Worm (Caenorhabditis elegans) whole organism, L2 larva: ENCODE data around the gene dnj-7.
A peak's percentile ranks its signal among the peaks of the same experiment; 100 is the strongest.

ENCODE experiments used
- C34F6.9 ChIP-seq: fragments of 150-350 bp; optimal IDR thresholded peaks from 2 replicates; lab custom pipeline; 2014; ENCODE audit warnings: missing biosample characterization, missing genetic modification characterization
- F13H6.1 ChIP-seq: sonication (generic microtip); optimal IDR thresholded peaks from 2 replicates; lab custom pipeline; 2016; ENCODE audit warnings: missing genetic modification characterization, missing compliant biosample characterization
- R02D3.7 ChIP-seq: fragments of 150-350 bp; optimal IDR thresholded peaks from 2 replicates; lab custom pipeline; 2014; ENCODE audit warnings: missing biosample characterization, missing genetic modification characterization
- ZK546.5 ChIP-seq: sonication (generic microtip); optimal IDR thresholded peaks from 2 replicates; lab custom pipeline; 2017; ENCODE audit warnings: missing biosample characterization, missing genetic modification characterization
- aly-2 ChIP-seq: fragments of 150-350 bp; optimal IDR thresholded peaks from 2 replicates; lab custom pipeline; 2014; ENCODE audit warnings: missing biosample characterization, missing genetic modification characterization
- ama-1 ChIP-seq: fragments of 150-350 bp; optimal IDR thresholded peaks from 2 replicates; lab custom pipeline; 2018; ENCODE audit warnings: inconsistent platforms
- ceh-16 ChIP-seq: fragments of 150-350 bp; optimal IDR thresholded peaks from 2 replicates; lab custom pipeline; 2014; ENCODE audit warnings: missing biosample characterization, missing genetic modification characterization
- ceh-82 ChIP-seq: fragments of 150-350 bp; optimal IDR thresholded peaks from 2 replicates; lab custom pipeline; 2014; ENCODE audit warnings: missing biosample characterization, missing genetic modification characterization
- elt-1 ChIP-seq: fragments of 150-350 bp; optimal IDR thresholded peaks from 2 replicates; lab custom pipeline; 2014; ENCODE audit warnings: missing biosample characterization, missing genetic modification characterization
- elt-3 ChIP-seq: sonication (generic microtip); optimal IDR thresholded peaks from 2 replicates; lab custom pipeline; 2017; ENCODE audit warnings: missing biosample characterization, missing genetic modification characterization
- fos-1 ChIP-seq: fragments of 150-350 bp; optimal IDR thresholded peaks from 2 replicates; lab custom pipeline; 2014; ENCODE audit warnings: missing biosample characterization, missing genetic modification characterization
- gmeb-1 ChIP-seq: fragments of 150-350 bp; optimal IDR thresholded peaks from 2 replicates; lab custom pipeline; 2014; ENCODE audit warnings: missing biosample characterization, missing genetic modification characterization
- lin-11 ChIP-seq: fragments of 150-350 bp; sonication (generic microtip); optimal IDR thresholded peaks from 2 replicates; lab custom pipeline; 2014; ENCODE audit warnings: missing biosample characterization, missing genetic modification characterization, inconsistent platforms, mixed read lengths
- lin-13 ChIP-seq: fragments of 150-350 bp; optimal IDR thresholded peaks from 2 replicates; lab custom pipeline; 2014; ENCODE audit warnings: missing biosample characterization, missing genetic modification reagents, missing genetic modification characterization
- lin-39 ChIP-seq: fragments of 150-350 bp; optimal IDR thresholded peaks from 2 replicates; lab custom pipeline; 2014; ENCODE audit warnings: missing biosample characterization, missing genetic modification reagents, missing genetic modification characterization
- lsy-2 ChIP-seq, 2 experiments: fragments of 150-350 bp in 1 of 2; sonication (generic microtip) in 1 of 2; optimal IDR thresholded peaks; 2 replicates each; lab custom pipeline; 2014 to 2017; ENCODE audit warnings: missing biosample characterization in 2 of 2, missing genetic modification characterization in 2 of 2
- mbf-1 ChIP-seq: sonication (generic microtip); optimal IDR thresholded peaks from 2 replicates; lab custom pipeline; 2017; ENCODE audit warnings: missing biosample characterization, missing genetic modification characterization
- nhr-10 ChIP-seq: sonication (generic microtip); optimal IDR thresholded peaks from 2 replicates; lab custom pipeline; 2017; ENCODE audit warnings: missing biosample characterization, missing genetic modification characterization
- nhr-12 ChIP-seq: fragments of 150-350 bp; optimal IDR thresholded peaks from 2 replicates; lab custom pipeline; 2014; ENCODE audit warnings: missing biosample characterization, missing genetic modification characterization
- nhr-129 ChIP-seq: fragments of 150-350 bp; optimal IDR thresholded peaks from 2 replicates; lab custom pipeline; 2014; ENCODE audit warnings: missing biosample characterization, missing genetic modification characterization
- nhr-23 ChIP-seq: fragments of 150-350 bp; optimal IDR thresholded peaks from 2 replicates; lab custom pipeline; 2014; ENCODE audit warnings: missing biosample characterization, missing genetic modification reagents, missing genetic modification characterization
- nhr-25 ChIP-seq: fragments of 150-350 bp; sonication (generic microtip); optimal IDR thresholded peaks from 3 replicates; lab custom pipeline; 2014; ENCODE audit warnings: missing biosample characterization, missing genetic modification characterization
- nhr-77 ChIP-seq: fragments of 150-350 bp; optimal IDR thresholded peaks from 2 replicates; lab custom pipeline; 2014; ENCODE audit warnings: missing biosample characterization, missing genetic modification characterization
- sma-3 ChIP-seq: sonication (generic microtip); optimal IDR thresholded peaks from 2 replicates; lab custom pipeline; 2016; ENCODE audit warnings: missing genetic modification reagents, missing genetic modification characterization, missing compliant biosample characterization
- sma-9 ChIP-seq, 2 experiments: fragments of 150-350 bp in 1 of 2; sonication (generic microtip) in 1 of 2; optimal IDR thresholded peaks; 2 replicates each; lab custom pipeline; 2014 to 2016; ENCODE audit warnings: missing genetic modification characterization in 2 of 2, mild to moderate bottlenecking in 1 of 2, missing biosample characterization in 1 of 2, missing compliant biosample characterization in 1 of 2, missing genetic modification reagents in 1 of 2, moderate library complexity in 1 of 2
- snpc-4 ChIP-seq: fragments of 150-350 bp; optimal IDR thresholded peaks from 2 replicates; lab custom pipeline; 2014; ENCODE audit warnings: missing biosample characterization, missing genetic modification characterization
- unc-62 ChIP-seq: fragments of 150-350 bp; optimal IDR thresholded peaks from 2 replicates; lab custom pipeline; 2014; ENCODE audit warnings: missing biosample characterization, missing genetic modification reagents, missing genetic modification characterization
- ztf-1 ChIP-seq: fragments of 200-800 bp; sonication (Bioruptor generic); conservative IDR thresholded peaks from 2 replicates; pipeline ENCODE4 v1.3.6; 2022; ENCODE audit warnings: missing genetic modification characterization, missing compliant biosample characterization
- ztf-11 ChIP-seq: sonication (generic microtip); optimal IDR thresholded peaks from 2 replicates; lab custom pipeline; 2017; ENCODE audit warnings: missing biosample characterization, missing genetic modification characterization

The dnj-7 gene

ce11 chrX:7187602-7188001, 6.8 kb upstream of the dnj-7 start, which contains the start of gene C55B6.4:
Gene C55B6.4, minus strand, starts transcription at chrX:7187702.
- no peak for TF ChIP-seq nhr-77 (tag; lab: Kevin White, UChicago)

ce11 chrX:7191882-7192281, 2.5 kb upstream of the dnj-7 start, which contains the start of gene C55B6.7:
Gene C55B6.7, minus strand, starts transcription at chrX:7191982.
- no peak for TF ChIP-seq nhr-25 (tag; lab: Kevin White, UChicago)
- no peak for TF ChIP-seq elt-3
- no peak for TF ChIP-seq ZK546.5 (tag; lab: Kevin White, UChicago)
- no peak for TF ChIP-seq ceh-16
- TF ChIP-seq nhr-10 (tag; lab: Kevin White, UChicago), result no peak
- TF ChIP-seq snpc-4 (tag; lab: Kevin White, UChicago), result no peak
- TF ChIP-seq lin-39 (tag; lab: Kevin White, UChicago), result no peak
- no peak for TF ChIP-seq ceh-82 (tag; lab: Kevin White, UChicago)
- TF ChIP-seq nhr-12 (tag; lab: Kevin White, UChicago), result no peak
- no peak for TF ChIP-seq unc-62 (GFP tag; lab: Kevin White, UChicago)

ce11 chrX:7199831-7200414, 5.6 kb downstream of the dnj-7 start, which contains the start of gene C55B6.1:
Gene C55B6.1, plus strand, starts transcription at chrX:7200364.
- no peak for TF ChIP-seq nhr-12 (tag; lab: Kevin White, UChicago)

- TF ChIP-seq F13H6.1 (peak; percentile 17), fos-1 (peak; percentile 76), nhr-129 (peak; percentile 53), mbf-1 (tag; lab: Kevin White, UChicago) (no peak), sma-9 (GFP tag; optimal IDR thresholded peaks at IDR 0.05; lab: Kevin White, UChicago) (peak; percentile 54), sma-9 (tag; optimal IDR thresholded peaks at IDR 0.05; lab: Kevin White, UChicago) (no peak), nhr-25 (tag; lab: Kevin White, UChicago) (no peak), gmeb-1 (tag; lab: Kevin White, UChicago) (peak; percentile 40)
These were observed 6.1 kb downstream of the dnj-7 start for ce11 chrX:7200475-7200874.

ce11 chrX:7204175-7204574, 9.8 kb downstream of the dnj-7 start:
- TF ChIP-seq ztf-1 (no peak), nhr-23 (tag; lab: Kevin White, UChicago) (no peak), lin-39 (tag; lab: Kevin White, UChicago) (no peak), ceh-16 (no peak), sma-3 (no peak), elt-1 (no peak)

- TF ChIP-seq nhr-129, result no peak
- no peak for TF ChIP-seq C34F6.9 (tag; lab: Kevin White, UChicago)
- no peak for TF ChIP-seq nhr-23 (tag; lab: Kevin White, UChicago)
- no peak for TF ChIP-seq lsy-2 (tag; optimal IDR thresholded peaks at IDR 0.05; lab: Kevin White, UChicago)
- no peak for TF ChIP-seq elt-1
- no peak for TF ChIP-seq aly-2 (tag; lab: Kevin White, UChicago)
- TF ChIP-seq ama-1 (lab: Kevin White, UChicago), result no peak
- TF ChIP-seq nhr-12 (tag; lab: Kevin White, UChicago), result no peak
- TF ChIP-seq nhr-25 (tag; lab: Kevin White, UChicago), result no peak
- no peak for TF ChIP-seq fos-1
- TF ChIP-seq lin-13 (GFP tag; lab: Kevin White, UChicago), result no peak
- TF ChIP-seq ztf-11 (tag; lab: Kevin White, UChicago), result no peak
- no peak for TF ChIP-seq lin-11 (tag; lab: Kevin White, UChicago)
- TF ChIP-seq snpc-4 (tag; lab: Kevin White, UChicago), result no peak
- no peak for TF ChIP-seq R02D3.7 (tag; lab: Kevin White, UChicago)
These were observed 10.8 kb downstream of the dnj-7 start, which contains the start of gene C55B6.5 for ce11 chrX:7205195-7205594. Gene C55B6.5, minus strand, starts transcription at chrX:7205295.

- TF ChIP-seq ztf-11 (tag; lab: Kevin White, UChicago), result no peak
These were observed 12.1 kb downstream of the dnj-7 start, which contains the start of gene ZK867.2 for ce11 chrX:7206419-7206818. Gene ZK867.2, plus strand, starts transcription at chrX:7206719.
